Fruit fly (Drosophila melanogaster): Measurements from ENCODE around the gene CG6865.

Gene CG6865

dm6 chr3L:18863327-18863726 lies at the start of gene CG6865:
CG6865 (plus strand) TSS chr3L:18863647.
- TF ChIP-seq CG8478 (optimal IDR thresholded peaks at IDR 0.05) (no peak), CTCF (optimal IDR thresholded peaks at IDR 0.05) (no peak)

- no peak for TF ChIP-seq CTCF (optimal IDR thresholded peaks at IDR 0.05)
- no peak for TF ChIP-seq CG8478 (optimal IDR thresholded peaks at IDR 0.05)
These were observed 49.3 kb upstream of the CG6865 start for dm6 chr3L:18813963-18814647.

DNA sequence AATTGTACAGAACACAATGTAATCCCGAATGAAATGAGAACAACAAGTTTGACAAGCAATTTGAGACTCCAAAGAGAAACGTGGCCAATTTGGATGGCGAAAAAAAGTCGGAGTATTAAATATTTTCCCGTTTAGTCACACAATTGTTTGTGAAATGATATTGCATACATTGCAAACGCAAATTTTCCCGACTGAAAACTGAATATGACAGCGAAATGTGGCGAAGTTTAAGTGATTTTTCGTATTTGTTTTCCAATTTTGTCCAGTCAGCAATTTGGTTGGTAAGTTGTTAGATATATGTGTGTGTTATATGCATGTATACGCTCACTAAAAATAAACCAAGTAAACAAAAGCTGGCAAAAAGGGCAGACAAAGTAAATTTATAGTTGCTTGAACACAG lies 47.3 kb upstream of the CG6865 start:
- TF ChIP-seq CG8478 (optimal IDR thresholded peaks at IDR 0.05) (no peak), CTCF (optimal IDR thresholded peaks at IDR 0.05) (no peak)

dm6 chr3L:18816719-18817118 lies 46.7 kb upstream of the CG6865 start:
- TF ChIP-seq CG8478 (optimal IDR thresholded peaks at IDR 0.05) (no peak), CTCF (optimal IDR thresholded peaks at IDR 0.05) (no peak)

DNA sequence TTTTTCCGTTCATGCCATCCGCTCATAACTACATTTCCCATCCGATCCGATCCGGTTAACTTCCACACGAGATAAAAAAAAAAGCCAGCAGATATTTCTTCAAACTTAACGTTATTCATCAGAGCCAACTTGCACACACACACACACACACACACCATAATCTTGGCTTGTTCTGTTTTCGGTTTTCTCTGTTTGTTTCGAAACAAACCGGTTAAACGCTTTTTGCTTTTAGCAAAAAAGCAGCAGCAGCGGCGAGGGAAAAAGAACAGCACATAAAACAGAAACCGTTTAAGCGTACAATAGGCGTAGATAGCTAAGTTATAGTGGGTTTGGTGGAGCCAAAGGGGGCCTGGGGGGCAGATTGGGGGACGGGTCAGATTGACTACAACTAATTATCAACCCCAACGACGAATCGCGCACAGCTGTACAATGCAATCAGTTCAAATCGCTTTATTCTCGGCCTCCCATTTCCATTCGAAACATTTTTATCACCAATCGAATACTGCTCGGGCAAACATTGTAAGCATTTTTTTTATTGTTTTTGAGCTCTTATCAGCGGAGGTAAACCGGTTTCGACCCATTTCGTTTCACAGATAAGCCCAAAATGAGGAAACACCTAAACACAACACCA lies 46.1 kb upstream of the CG6865 start:
- TF ChIP-seq CTCF (optimal IDR thresholded peaks at IDR 0.05) (no peak), CG8478 (optimal IDR thresholded peaks at IDR 0.05) (no peak)

DNA sequence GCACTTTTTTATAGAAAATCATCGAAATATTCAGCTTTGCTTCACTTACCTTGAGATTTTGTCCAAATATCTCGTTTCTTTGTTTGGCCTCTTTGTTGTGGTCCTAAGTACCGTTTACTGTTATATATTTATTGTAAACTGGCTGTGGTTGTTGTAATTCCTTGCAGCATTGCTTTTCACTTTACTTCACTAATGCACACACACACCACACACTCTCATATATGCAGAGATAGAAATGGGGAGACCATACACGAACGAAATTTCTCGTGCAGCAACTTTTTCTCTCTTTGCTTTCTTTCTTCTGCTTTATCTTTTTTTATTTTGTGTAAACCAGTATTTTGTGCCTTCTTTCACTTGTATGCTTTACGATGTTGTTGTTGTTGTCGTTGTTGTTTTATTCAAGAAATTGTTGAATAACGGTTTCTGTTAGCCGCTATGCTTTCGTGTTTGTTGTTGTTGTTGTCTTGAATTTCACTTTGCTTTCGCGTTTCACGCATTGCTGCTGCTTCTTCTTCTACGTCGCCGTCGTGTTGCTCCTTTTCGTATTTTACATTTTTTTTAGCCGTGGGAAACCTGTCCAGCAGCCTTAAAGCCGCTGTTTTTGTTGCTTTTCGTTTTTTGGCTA lies 44.1 kb upstream of the CG6865 start:
- TF ChIP-seq CTCF (optimal IDR thresholded peaks at IDR 0.05), result no peak
- no peak for TF ChIP-seq CG8478 (optimal IDR thresholded peaks at IDR 0.05)

DNA sequence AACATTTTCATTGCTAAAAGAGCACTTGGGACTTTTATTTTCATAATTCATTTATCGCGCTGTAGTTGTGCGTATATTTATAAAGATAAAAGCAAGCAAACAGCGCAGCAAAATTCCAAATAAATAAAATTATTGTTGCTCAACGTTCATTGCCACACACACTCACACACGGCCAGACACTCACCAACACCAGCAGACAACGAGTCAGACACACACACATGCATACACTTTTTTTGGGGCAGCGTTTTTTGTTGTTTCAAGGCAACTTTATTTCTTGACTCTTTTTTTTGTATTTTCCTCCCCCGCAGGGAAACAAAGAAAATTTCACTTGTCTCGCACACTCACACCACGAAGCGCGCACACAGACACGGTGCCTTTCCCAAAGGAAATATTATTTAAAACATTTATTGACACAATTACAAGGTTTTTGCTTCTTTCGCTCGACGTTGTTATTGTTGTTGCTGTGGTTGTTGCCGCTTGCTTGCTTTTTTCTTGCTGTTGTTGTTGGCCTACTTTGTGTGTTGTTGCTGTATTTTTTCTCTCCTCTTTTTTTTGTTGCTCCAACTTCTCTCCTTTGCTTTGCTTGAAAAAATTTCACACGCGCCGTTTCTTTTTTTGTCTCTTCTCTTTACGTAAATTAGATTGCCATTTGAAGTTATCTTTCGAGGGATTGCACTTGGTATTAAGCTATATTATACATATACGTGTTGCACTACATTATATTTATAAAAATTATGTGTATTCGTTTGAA lies 43.4 kb upstream of the CG6865 start:
- TF ChIP-seq CG8478 (optimal IDR thresholded peaks at IDR 0.05) (no peak), CTCF (optimal IDR thresholded peaks at IDR 0.05) (no peak)

DNA sequence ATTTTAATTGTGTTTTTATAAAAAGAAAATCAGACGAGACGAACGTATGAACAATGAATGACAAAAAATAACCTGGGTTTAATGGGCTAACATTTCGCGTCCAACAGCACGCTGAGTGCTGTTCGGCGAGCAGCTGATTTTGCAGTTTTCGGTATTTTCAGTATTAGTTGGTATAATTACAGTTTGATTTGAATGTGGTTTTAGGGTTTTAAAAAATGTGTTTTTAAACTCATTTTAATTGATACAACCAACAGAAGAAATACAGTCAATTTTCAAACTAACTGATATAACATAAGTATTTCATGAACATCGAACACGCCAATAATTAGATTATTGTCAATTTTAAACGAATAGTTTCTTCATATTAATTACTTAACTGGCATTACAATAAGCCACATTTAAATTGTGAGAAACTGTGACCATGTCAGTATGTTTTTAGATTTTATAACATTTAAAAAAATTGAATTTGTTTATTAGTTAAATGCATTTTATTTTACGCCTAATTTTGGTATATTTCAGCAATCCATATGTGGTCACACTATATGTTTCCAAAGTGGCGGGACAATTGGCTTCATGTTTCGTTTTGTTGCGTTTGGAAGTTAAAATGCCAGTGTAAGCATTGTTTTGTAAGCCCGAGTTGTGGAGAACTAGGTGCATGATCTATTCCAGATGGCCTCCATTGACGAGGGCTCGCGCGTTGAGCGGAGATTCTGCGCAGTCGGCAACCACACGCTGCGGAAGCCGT lies 42.6 kb upstream of the CG6865 start, which contains the start of the genes CG14073 and HipHop:
Gene CG14073, minus strand, starts transcription at position 38 of the 745 bp plus-strand sequence.
Gene HipHop, plus strand, starts transcription at position 534 of the 745 bp plus-strand sequence.
- TF ChIP-seq CG8478 (optimal IDR thresholded peaks at IDR 0.05) (no peak), CTCF (optimal IDR thresholded peaks at IDR 0.05) (peak in 1 of 2 experiments; percentile 16)

dm6 chr3L:18822049-18822448 lies 41.4 kb upstream of the CG6865 start:
- TF ChIP-seq CG8478 (optimal IDR thresholded peaks at IDR 0.05), result no peak
- TF ChIP-seq CTCF (optimal IDR thresholded peaks at IDR 0.05), result no peak

DNA sequence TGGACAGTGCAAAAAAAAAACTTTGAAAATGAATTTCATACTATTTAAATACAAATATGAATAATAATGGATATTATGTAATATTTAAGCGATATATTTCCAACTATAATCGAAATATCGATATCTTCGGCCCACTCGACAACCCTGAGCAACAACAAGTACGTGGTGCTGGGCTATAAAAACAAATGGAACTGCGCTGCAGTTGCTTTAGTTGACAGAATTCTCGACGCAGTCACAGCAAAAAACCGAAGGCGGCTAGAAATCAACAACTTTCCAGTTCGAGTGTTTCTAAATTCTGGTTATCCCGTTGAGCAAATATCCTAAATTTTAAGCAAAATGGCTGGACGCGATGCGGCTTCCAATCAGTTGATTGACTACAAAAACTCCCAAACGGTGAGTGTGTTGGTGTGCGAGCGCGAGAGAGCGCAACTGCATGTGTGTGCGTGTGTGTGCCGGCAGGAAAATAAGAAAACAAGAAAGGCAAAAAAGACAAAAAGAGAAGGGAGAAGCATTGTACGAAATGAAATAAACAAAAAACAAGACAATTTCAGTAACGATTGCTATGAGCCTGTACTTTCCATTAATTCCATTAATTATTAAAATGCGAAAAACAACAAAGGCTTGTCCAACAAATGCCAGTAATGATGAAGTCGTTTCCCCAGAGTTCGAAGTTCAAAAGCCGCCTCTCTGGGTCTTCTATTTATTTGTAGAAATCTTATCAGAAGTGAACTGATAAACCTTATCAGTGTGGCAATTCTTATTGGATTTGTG lies 40.8 kb upstream of the CG6865 start, which contains the start of gene Cat:
Gene Cat, plus strand, starts transcription at position 155 of the 771 bp plus-strand sequence.
- no peak for TF ChIP-seq CTCF (optimal IDR thresholded peaks at IDR 0.05)
- TF ChIP-seq CG8478 (optimal IDR thresholded peaks at IDR 0.05), result no peak

- TF ChIP-seq CG8478 (optimal IDR thresholded peaks at IDR 0.05), result no peak
- no peak for TF ChIP-seq CTCF (optimal IDR thresholded peaks at IDR 0.05)
These were observed 40.3 kb upstream of the CG6865 start for dm6 chr3L:18823221-18823514.

- TF ChIP-seq CTCF (optimal IDR thresholded peaks at IDR 0.05) (no peak), CG8478 (optimal IDR thresholded peaks at IDR 0.05) (no peak)
These were observed 39.4 kb upstream of the CG6865 start for dm6 chr3L:18823870-18824561.

dm6 chr3L:18824851-18825250 lies 38.6 kb upstream of the CG6865 start:
- TF ChIP-seq CG8478 (optimal IDR thresholded peaks at IDR 0.05), result no peak
- no peak for TF ChIP-seq CTCF (optimal IDR thresholded peaks at IDR 0.05)
